Worm (Caenorhabditis elegans): ENCODE results near the gene pqn-16.

ce11 chrV:9141297-9141696 lies 32.6 kb upstream of the pqn-16 start, which contains the start of gene pitr-3:
- no peak for TF ChIP-seq bed-3 (GFP tag; optimal IDR thresholded peaks at IDR 0.05)
- no peak for TF ChIP-seq lsy-2 (tag; optimal IDR thresholded peaks at IDR 0.05)
- no peak for TF ChIP-seq pha-4 (tag; optimal IDR thresholded peaks at IDR 0.05)
- no peak for TF ChIP-seq ztf-11 (tag; optimal IDR thresholded peaks at IDR 0.05)
- TF ChIP-seq unc-62 (GFP tag; optimal IDR thresholded peaks at IDR 0.05), result no peak
